Fruit fly (Drosophila melanogaster) whole organism, adult: Measurements from ENCODE around the gene CG31650.

ENCODE experiments used
- CG12768 ChIP-seq: fragments of 200-800 bp; sonication (Bioruptor generic); optimal IDR thresholded peaks from 2 replicates; lab custom pipeline; 2017; ENCODE audit warnings: missing biosample characterization, missing genetic modification characterization, mild to moderate bottlenecking, moderate library complexity, missing genetic modification reagents
- CG33017 ChIP-seq: fragments of 200-800 bp; sonication (Bioruptor generic); optimal IDR thresholded peaks from 2 replicates; lab custom pipeline; 2018; ENCODE audit warnings: missing biosample characterization, mild to moderate bottlenecking, missing genetic modification characterization, moderate library complexity
- CG7045 ChIP-seq: fragments of 200-800 bp; sonication (Bioruptor generic); optimal IDR thresholded peaks from 2 replicates; lab custom pipeline; 2017; ENCODE audit warnings: missing biosample characterization, mild to moderate bottlenecking, missing genetic modification characterization
- CG7101 ChIP-seq: fragments of 200-800 bp; sonication (Bioruptor generic); optimal IDR thresholded peaks from 2 replicates; lab custom pipeline; 2018; ENCODE audit warnings: missing biosample characterization, mild to moderate bottlenecking, missing genetic modification characterization, moderate library complexity
- Crg-1 ChIP-seq: fragments of 200-800 bp; sonication (Bioruptor generic); optimal IDR thresholded peaks from 2 replicates; lab custom pipeline; 2016; ENCODE audit warnings: missing biosample characterization, missing genetic modification characterization
- Hr96 ChIP-seq: fragments of 200-800 bp; sonication (Bioruptor generic); optimal IDR thresholded peaks from 2 replicates; lab custom pipeline; 2016; ENCODE audit warnings: missing biosample characterization, missing genetic modification characterization
- Mnt ChIP-seq: fragments of 200-800 bp; sonication (Bioruptor generic); optimal IDR thresholded peaks from 2 replicates; lab custom pipeline; 2016; ENCODE audit warnings: missing biosample characterization, mild to moderate bottlenecking, missing genetic modification characterization
- cic ChIP-seq: fragments of 200-800 bp; sonication (Bioruptor generic); optimal IDR thresholded peaks from 2 replicates; lab custom pipeline; 2017; ENCODE audit warnings: missing biosample characterization, mild to moderate bottlenecking, missing genetic modification characterization, moderate library complexity
- cnc ChIP-seq, 2 experiments: fragments of >200 bp; optimal IDR thresholded peaks; 2 replicates each; lab custom pipeline; 2017

dm6 chr2L:5001582-5001929 is 43.0 kb downstream of the CG31650 start:
- TF ChIP-seq CG33017 (tag; lab: Kevin White, UChicago) (no peak), CG7101 (no peak), cic (GFP tag; lab: Kevin White, UChicago) (no peak), CG7045 (GFP tag; lab: Kevin White, UChicago) (no peak), Hr96 (GFP tag; lab: Kevin White, UChicago) (no peak), Crg-1 (no peak), CG12768 (GFP tag; lab: Kevin White, UChicago) (no peak), cnc (optimal IDR thresholded peaks at IDR 0.05; lab: Kevin White, UChicago) (no peak), Mnt (GFP tag; lab: Kevin White, UChicago) (no peak)
